Worm (Caenorhabditis elegans): Measurements from ENCODE around the gene C36A4.11.

The C36A4.11 gene

ce11 chrIII:3869292-3869781 lies 29.0 kb downstream of the C36A4.11 start (continued):
- TF ChIP-seq lin-39 (tag; optimal IDR thresholded peaks at IDR 0.05), result no peak

- peak; percentile 20 for TF ChIP-seq elt-2 (tag; optimal IDR thresholded peaks at IDR 0.05)
- TF ChIP-seq lsy-2 (tag; optimal IDR thresholded peaks at IDR 0.05), result no peak
- TF ChIP-seq efl-1 (optimal IDR thresholded peaks at IDR 0.05), result no peak
- peak in 1 of 2 experiments; percentile 7 for TF ChIP-seq efl-1 (GFP tag; optimal IDR thresholded peaks at IDR 0.05 in 1 of 2)
- TF ChIP-seq nhr-47 (tag; optimal IDR thresholded peaks at IDR 0.05), result no peak
- TF ChIP-seq nhr-71 (tag; optimal IDR thresholded peaks at IDR 0.05), result no peak
Observed at ce11 chrIII:3871763-3872486, 31.5 kb downstream of the C36A4.11 start.

ce11 chrIII:3872978-3873377 lies 32.6 kb downstream of the C36A4.11 start:
- TF ChIP-seq nhr-11 (tag; optimal IDR thresholded peaks at IDR 0.05) (no peak), mab-9 (GFP tag; IDR thresholded peaks at IDR 0.05) (no peak), lin-39 (tag; optimal IDR thresholded peaks at IDR 0.05) (no peak), jun-1 (tag; optimal IDR thresholded peaks at IDR 0.05) (no peak), lin-15B (tag; optimal IDR thresholded peaks at IDR 0.05) (no peak), efl-1 (optimal IDR thresholded peaks at IDR 0.05) (no peak), efl-1 (GFP tag; optimal IDR thresholded peaks at IDR 0.05 in 1 of 2) (peak in 1 of 2 experiments; percentile 63), aly-2 (tag; optimal IDR thresholded peaks at IDR 0.05) (no peak), nhr-237 (tag; optimal IDR thresholded peaks at IDR 0.05) (no peak)

ce11 chrIII:3873424-3873823 lies 33.0 kb downstream of the C36A4.11 start:
- no peak for TF ChIP-seq nhr-76 (tag; optimal IDR thresholded peaks at IDR 0.05)
- TF ChIP-seq nhr-47 (tag; optimal IDR thresholded peaks at IDR 0.05), result no peak
- no peak for TF ChIP-seq ceh-88 (GFP tag; IDR thresholded peaks at IDR 0.05)
- TF ChIP-seq skn-1 (tag; optimal IDR thresholded peaks at IDR 0.05), result peak; percentile 21
- no peak for TF ChIP-seq vab-15 (tag; optimal IDR thresholded peaks at IDR 0.05)
- TF ChIP-seq efl-1 (optimal IDR thresholded peaks at IDR 0.05), result peak in 1 of 2 experiments; percentile 19
- TF ChIP-seq efl-1 (GFP tag; optimal IDR thresholded peaks at IDR 0.05 in 1 of 2), result peak in 1 of 2 experiments; percentile 78
- no peak for TF ChIP-seq nhr-85 (tag)
- TF ChIP-seq swsn-7 (tag; optimal IDR thresholded peaks at IDR 0.05), result peak; percentile 14
- no peak for TF ChIP-seq fkh-4 (tag; optimal IDR thresholded peaks at IDR 0.05; ENCODE audit: borderline replicate concordance)
- TF ChIP-seq sox-4 (tag; optimal IDR thresholded peaks at IDR 0.05), result no peak
- TF ChIP-seq unc-62 (GFP tag; optimal IDR thresholded peaks at IDR 0.05), result no peak
- no peak for TF ChIP-seq C34B4.2 (tag; optimal IDR thresholded peaks at IDR 0.05)
- TF ChIP-seq dsc-1 (tag; optimal IDR thresholded peaks at IDR 0.05), result no peak
- TF ChIP-seq lin-39 (tag; optimal IDR thresholded peaks at IDR 0.05), result no peak
- TF ChIP-seq aha-1 (tag; optimal IDR thresholded peaks at IDR 0.05), result no peak
- TF ChIP-seq xbp-1 (tag; optimal IDR thresholded peaks at IDR 0.05), result no peak
- TF ChIP-seq mep-1 (tag; optimal IDR thresholded peaks at IDR 0.05), result no peak
- no peak for TF ChIP-seq nhr-77 (tag; optimal IDR thresholded peaks at IDR 0.05)
- no peak for TF ChIP-seq unc-86 (tag; optimal IDR thresholded peaks at IDR 0.05)
- TF ChIP-seq lin-35 (GFP tag; optimal IDR thresholded peaks at IDR 0.05), result peak in 1 of 2 experiments; percentile 28
- TF ChIP-seq ceh-90 (tag; optimal IDR thresholded peaks at IDR 0.05), result no peak
- TF ChIP-seq jun-1 (tag; optimal IDR thresholded peaks at IDR 0.05), result no peak
- no peak for TF ChIP-seq sup-37 (GFP tag; optimal IDR thresholded peaks at IDR 0.05)
- TF ChIP-seq mdl-1 (tag; optimal IDR thresholded peaks at IDR 0.05), result peak in 1 of 2 experiments; percentile 9
- TF ChIP-seq elt-2 (tag; optimal IDR thresholded peaks at IDR 0.05), result no peak
- no peak for TF ChIP-seq pax-3 (tag; optimal IDR thresholded peaks at IDR 0.05)
- TF ChIP-seq isw-1 (GFP tag; IDR thresholded peaks at IDR 0.05), result no peak
- TF ChIP-seq unc-30 (tag; optimal IDR thresholded peaks at IDR 0.05), result no peak
- peak; percentile 47 for TF ChIP-seq lin-14 (GFP tag; optimal IDR thresholded peaks at IDR 0.05)
- peak; percentile 26 for TF ChIP-seq nhr-71 (tag; optimal IDR thresholded peaks at IDR 0.05)
- TF ChIP-seq snu-23 (GFP tag; optimal IDR thresholded peaks at IDR 0.05), result peak; percentile 13
- TF ChIP-seq zip-4 (GFP tag; optimal IDR thresholded peaks at IDR 0.05), result no peak
- TF ChIP-seq egl-13 (tag; optimal IDR thresholded peaks at IDR 0.05), result no peak
- no peak for TF ChIP-seq hpl-2 (GFP tag; optimal IDR thresholded peaks at IDR 0.05)
- no peak for TF ChIP-seq ets-5 (GFP tag; IDR thresholded peaks at IDR 0.05)
- no peak for TF ChIP-seq Y116A8C.19 (tag; optimal IDR thresholded peaks at IDR 0.05; ENCODE audit: borderline replicate concordance)
- no peak for TF ChIP-seq lin-15B (tag; optimal IDR thresholded peaks at IDR 0.05)
- TF ChIP-seq egl-27 (tag; optimal IDR thresholded peaks at IDR 0.05), result no peak

Measured in whole organism, L1 larva.